Worm (Caenorhabditis elegans): ENCODE measurements around the gene Y54F10BM.6.

Gene Y54F10BM.6

DNA sequence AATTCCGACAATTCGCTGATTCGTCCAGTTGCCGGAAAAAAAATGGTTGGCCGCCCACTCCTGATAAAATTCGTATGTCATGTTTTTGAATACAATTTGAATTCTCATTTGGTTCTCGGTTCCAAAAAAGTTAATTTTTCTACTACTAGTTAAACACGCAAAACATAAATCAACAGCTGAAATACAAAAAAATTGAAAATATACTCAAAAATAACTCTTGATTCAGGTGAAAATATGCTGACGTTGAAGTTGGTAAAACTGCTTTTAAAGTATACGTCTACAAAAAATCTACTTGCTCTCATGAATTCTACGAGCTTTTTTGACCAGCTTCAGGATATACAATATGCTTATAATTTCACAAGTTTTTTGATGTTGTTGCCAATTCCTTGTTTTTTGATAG is 22.6 kb upstream of the Y54F10BM.6 start, which contains the start of gene srz-56:
TSS of gene srz-56 (plus strand) at position 301 of the 400 bp plus-strand sequence.
- TF ChIP-seq elt-1 (tag; optimal IDR thresholded peaks at IDR 0.05; ENCODE audit: borderline replicate concordance, insufficient read depth) (no peak), nhr-28 (tag; optimal IDR thresholded peaks at IDR 0.05) (no peak), tbx-8 (GFP tag; optimal IDR thresholded peaks at IDR 0.05) (no peak), pha-4 (tag; optimal IDR thresholded peaks at IDR 0.05) (no peak), nhr-12 (tag; optimal IDR thresholded peaks at IDR 0.05) (no peak), elt-3 (tag; optimal IDR thresholded peaks at IDR 0.05) (no peak), mep-1 (tag; optimal IDR thresholded peaks at IDR 0.05) (no peak), ceh-83 (GFP tag; optimal IDR thresholded peaks at IDR 0.05) (no peak), zip-8 (tag; optimal IDR thresholded peaks at IDR 0.05) (no peak), sem-2 (GFP tag; optimal IDR thresholded peaks at IDR 0.05) (no peak), nhr-237 (tag; optimal IDR thresholded peaks at IDR 0.05) (no peak), lin-13 (tag; optimal IDR thresholded peaks at IDR 0.05) (no peak), sptf-1 (tag; optimal IDR thresholded peaks at IDR 0.05) (no peak), lin-32 (GFP tag; optimal IDR thresholded peaks at IDR 0.05) (no peak), ces-1 (GFP tag; optimal IDR thresholded peaks at IDR 0.05) (no peak), snpc-4 (tag; optimal IDR thresholded peaks at IDR 0.05) (no peak)

DNA sequence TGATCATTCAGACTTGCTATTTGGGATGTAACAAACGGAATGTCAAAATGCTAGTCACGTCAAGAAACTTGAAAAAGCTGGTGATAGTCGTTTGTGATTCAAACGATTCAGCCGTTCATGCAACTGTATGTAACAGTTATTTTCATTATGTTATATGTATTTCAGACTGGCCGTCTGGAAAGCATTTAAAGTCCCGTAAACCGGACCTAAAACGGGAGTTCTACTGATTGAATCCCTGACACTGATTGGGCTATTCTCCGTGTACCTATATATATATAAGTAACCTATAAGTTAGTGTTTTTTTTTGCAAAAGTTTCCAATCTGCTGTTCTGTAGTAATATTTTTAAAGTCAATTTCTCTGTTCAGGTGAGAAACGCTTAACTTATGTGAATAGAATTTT is 19.4 kb upstream of the Y54F10BM.6 start:
- no peak for TF ChIP-seq nhr-237 (tag; optimal IDR thresholded peaks at IDR 0.05)
- TF ChIP-seq pha-4 (tag; optimal IDR thresholded peaks at IDR 0.05), result no peak
- TF ChIP-seq nhr-12 (tag; optimal IDR thresholded peaks at IDR 0.05), result no peak
- TF ChIP-seq zip-8 (tag; optimal IDR thresholded peaks at IDR 0.05), result no peak
- TF ChIP-seq nhr-2 (tag; optimal IDR thresholded peaks at IDR 0.05), result no peak
- TF ChIP-seq lin-32 (GFP tag; optimal IDR thresholded peaks at IDR 0.05), result no peak
- TF ChIP-seq elt-3 (tag; optimal IDR thresholded peaks at IDR 0.05), result no peak
- no peak for TF ChIP-seq ces-1 (GFP tag; optimal IDR thresholded peaks at IDR 0.05)
- no peak for TF ChIP-seq hlh-1 (tag; optimal IDR thresholded peaks at IDR 0.05)
- TF ChIP-seq elt-1 (tag; optimal IDR thresholded peaks at IDR 0.05; ENCODE audit: borderline replicate concordance, insufficient read depth), result no peak
- no peak for TF ChIP-seq mls-2 (tag; optimal IDR thresholded peaks at IDR 0.05)
- no peak for TF ChIP-seq snpc-4 (tag; optimal IDR thresholded peaks at IDR 0.05)

- TF ChIP-seq unc-62 (GFP tag; optimal IDR thresholded peaks at IDR 0.05) (no peak), nhr-12 (tag; optimal IDR thresholded peaks at IDR 0.05) (no peak), hlh-1 (tag; optimal IDR thresholded peaks at IDR 0.05) (no peak), unc-39 (tag; optimal IDR thresholded peaks at IDR 0.05) (no peak), blmp-1 (tag; optimal IDR thresholded peaks at IDR 0.05) (no peak), elt-3 (tag; optimal IDR thresholded peaks at IDR 0.05) (no peak), ztf-11 (tag; optimal IDR thresholded peaks at IDR 0.05) (no peak), ceh-83 (GFP tag; optimal IDR thresholded peaks at IDR 0.05) (no peak), ceh-39 (tag; optimal IDR thresholded peaks at IDR 0.05) (no peak), M03D4.4 (tag; optimal IDR thresholded peaks at IDR 0.05) (no peak), nhr-76 (tag; optimal IDR thresholded peaks at IDR 0.05) (no peak), pha-4 (tag; optimal IDR thresholded peaks at IDR 0.05) (no peak), ham-2 (GFP tag; optimal IDR thresholded peaks at IDR 0.05) (no peak), flh-1 (GFP tag; optimal IDR thresholded peaks at IDR 0.05) (no peak), drap-1 (GFP tag; optimal IDR thresholded peaks at IDR 0.05) (no peak)
Measured at ce11 chrIII:2245727-2246126, 17.3 kb upstream of the Y54F10BM.6 start, which contains the start of gene srd-67. Gene srd-67, minus strand, starts transcription at chrIII:2245827.

- TF ChIP-seq ces-1 (GFP tag; optimal IDR thresholded peaks at IDR 0.05) (no peak), unc-120 (tag; optimal IDR thresholded peaks at IDR 0.05; ENCODE audit: poor library complexity, severe bottlenecking) (no peak), ceh-83 (GFP tag; optimal IDR thresholded peaks at IDR 0.05) (no peak), pha-4 (tag; optimal IDR thresholded peaks at IDR 0.05) (no peak)
Measured at ce11 chrIII:2251348-2251747, 11.7 kb upstream of the Y54F10BM.6 start, which contains the start of gene fbxa-7. Gene fbxa-7, minus strand, starts transcription at chrIII:2251448.

ce11 chrIII:2253027-2253499 is 10.0 kb upstream of the Y54F10BM.6 start, which contains the start of gene fbxa-73:
Gene fbxa-73, plus strand, starts transcription at chrIII:2253449.
- TF ChIP-seq ztf-11 (tag; optimal IDR thresholded peaks at IDR 0.05), result no peak
- TF ChIP-seq ham-2 (GFP tag; optimal IDR thresholded peaks at IDR 0.05), result no peak
- TF ChIP-seq M03D4.4 (tag; optimal IDR thresholded peaks at IDR 0.05), result no peak
- no peak for TF ChIP-seq mab-5 (tag; optimal IDR thresholded peaks at IDR 0.05)
- TF ChIP-seq lin-32 (GFP tag; optimal IDR thresholded peaks at IDR 0.05), result no peak
- TF ChIP-seq elt-3 (tag; optimal IDR thresholded peaks at IDR 0.05), result no peak

Data from whole organism, mixed stage, embryonic.